Fruit fly (Drosophila melanogaster) whole organism, embryonic: ENCODE data around the gene CG8112.

Source experiments
- Abd-B ChIP-seq: fragments of 200-800 bp; sonication (Bioruptor generic); optimal IDR thresholded peaks from 2 replicates; lab custom pipeline; 2018; ENCODE audit warnings: missing biosample characterization, mild to moderate bottlenecking, missing genetic modification characterization, moderate library complexity
- Atf-2 ChIP-seq: fragments of 200-800 bp; sonication (Bioruptor generic); optimal IDR thresholded peaks from 2 replicates; lab custom pipeline; 2016; ENCODE audit warnings: missing biosample characterization, missing genetic modification characterization
- B-H1 ChIP-seq: fragments of 200-800 bp; sonication (Bioruptor generic); IDR thresholded peaks from 3 replicates; pipeline ENCODE4 v1.3.6; 2022; ENCODE audit warnings: missing biosample characterization, missing genetic modification characterization
- CG10147 ChIP-seq: fragments of 200-800 bp; sonication (Bioruptor generic); optimal IDR thresholded peaks from 2 replicates; lab custom pipeline; 2019; ENCODE audit warnings: missing biosample characterization, mild to moderate bottlenecking, missing genetic modification characterization, moderate library complexity
- CG11560 ChIP-seq: fragments of 200-800 bp; sonication (Bioruptor generic); IDR thresholded peaks from 3 replicates; pipeline ENCODE4 v1.3.6; 2022; ENCODE audit warnings: missing biosample characterization, missing genetic modification characterization
- CG12236 ChIP-seq: fragments of 200-800 bp; sonication (Bioruptor generic); optimal IDR thresholded peaks from 2 replicates; lab custom pipeline; 2016; ENCODE audit warnings: missing biosample characterization, missing genetic modification characterization
- CG12299 ChIP-seq: fragments of 200-800 bp; sonication (Bioruptor generic); optimal IDR thresholded peaks from 2 replicates; lab custom pipeline; 2018; ENCODE audit warnings: missing biosample characterization, mild to moderate bottlenecking, missing genetic modification characterization
- CG14014 ChIP-seq: fragments of 200-800 bp; sonication (Bioruptor generic); IDR thresholded peaks from 2 replicates; pipeline ENCODE4 v1.3.6; 2022; ENCODE audit warnings: missing biosample characterization, missing genetic modification characterization
- CG15011 ChIP-seq: fragments of 200-800 bp; sonication (Bioruptor generic); optimal IDR thresholded peaks from 3 replicates; lab custom pipeline; 2018; ENCODE audit warnings: missing biosample characterization, mild to moderate bottlenecking, missing genetic modification characterization
- CG16813 ChIP-seq: fragments of 200-800 bp; sonication (Bioruptor generic); IDR thresholded peaks from 3 replicates; pipeline ENCODE4 v1.3.6; 2022; ENCODE audit warnings: missing biosample characterization, missing genetic modification characterization; ENCODE audit not compliant: partially characterized antibody
- CG1832 ChIP-seq: fragments of 200-800 bp; sonication (Bioruptor generic); optimal IDR thresholded peaks from 2 replicates; lab custom pipeline; 2017; ENCODE audit warnings: missing biosample characterization, mild to moderate bottlenecking, missing genetic modification characterization, inconsistent platforms
- CG32532 ChIP-seq: fragments of 200-800 bp; sonication (Bioruptor generic); IDR thresholded peaks from 2 replicates; pipeline ENCODE4 v1.3.6; 2022; ENCODE audit warnings: missing biosample characterization, missing genetic modification characterization
- CG3838 ChIP-seq: fragments of 200-800 bp; sonication (Bioruptor generic); optimal IDR thresholded peaks from 3 replicates; lab custom pipeline; 2016; ENCODE audit warnings: missing biosample characterization, missing genetic modification characterization
- CG4360 ChIP-seq: fragments of 200-800 bp; sonication (Bioruptor generic); IDR thresholded peaks from 2 replicates; pipeline ENCODE4 v1.3.6; 2022; ENCODE audit warnings: missing biosample characterization, missing genetic modification characterization
- CG4730 ChIP-seq: fragments of 200-800 bp; sonication (Bioruptor generic); IDR thresholded peaks from 2 replicates; pipeline ENCODE4 v1.3.6; 2022; ENCODE audit warnings: missing biosample characterization, missing genetic modification characterization
- CG7271 ChIP-seq: fragments of 200-800 bp; sonication (Bioruptor generic); optimal IDR thresholded peaks from 2 replicates; lab custom pipeline; 2018; ENCODE audit warnings: missing biosample characterization, mild to moderate bottlenecking, missing genetic modification characterization, moderate library complexity
- CG7987 ChIP-seq: fragments of 200-800 bp; sonication (Bioruptor generic); optimal IDR thresholded peaks from 2 replicates; lab custom pipeline; 2018; ENCODE audit warnings: missing biosample characterization, mild to moderate bottlenecking, missing genetic modification characterization, moderate library complexity
- CG9215 ChIP-seq: fragments of 200-800 bp; sonication (Bioruptor generic); IDR thresholded peaks from 2 replicates; pipeline ENCODE4 v1.3.6; 2022; ENCODE audit warnings: missing biosample characterization, missing genetic modification characterization
- D19B ChIP-seq: fragments of 200-800 bp; sonication (Bioruptor generic); optimal IDR thresholded peaks from 2 replicates; lab custom pipeline; 2017; ENCODE audit warnings: missing biosample characterization, mild to moderate bottlenecking, missing genetic modification characterization
- Ets65A ChIP-seq: fragments of 200-800 bp; sonication (Bioruptor generic); peaks from one replicate; lab custom pipeline; 2016; ENCODE audit warnings: missing biosample characterization, missing genetic modification characterization
- Fer1 ChIP-seq: fragments of 200-800 bp; sonication (Bioruptor generic); optimal IDR thresholded peaks from 2 replicates; lab custom pipeline; 2017; ENCODE audit warnings: missing biosample characterization, mild to moderate bottlenecking, missing genetic modification characterization
- Fer2 ChIP-seq: fragments of 200-800 bp; sonication (Bioruptor generic); optimal IDR thresholded peaks from 2 replicates; lab custom pipeline; 2018; ENCODE audit warnings: missing biosample characterization, mild to moderate bottlenecking, missing genetic modification characterization, moderate library complexity
- Fer3 ChIP-seq: fragments of 200-800 bp; sonication (Bioruptor generic); optimal IDR thresholded peaks from 2 replicates; lab custom pipeline; 2018; ENCODE audit warnings: missing biosample characterization, mild to moderate bottlenecking, missing genetic modification characterization, moderate library complexity
- Gug ChIP-seq: fragments of 200-800 bp; sonication (Bioruptor generic); IDR thresholded peaks from 4 replicates; pipeline ENCODE4 v1.3.6; 2022; ENCODE audit warnings: missing biosample characterization, missing genetic modification characterization
- H2.0 ChIP-seq: fragments of 200-800 bp; sonication (Bioruptor generic); IDR thresholded peaks from 2 replicates; pipeline ENCODE4 v1.3.6; 2022; ENCODE audit warnings: missing biosample characterization, missing genetic modification characterization
- Hey ChIP-seq: fragments of 200-800 bp; sonication (Bioruptor generic); optimal IDR thresholded peaks from 3 replicates; lab custom pipeline; 2018; ENCODE audit warnings: missing biosample characterization, mild to moderate bottlenecking, missing genetic modification characterization
- Hmr ChIP-seq: fragments of 200-800 bp; sonication (Bioruptor generic); optimal IDR thresholded peaks from 3 replicates; lab custom pipeline; 2017; ENCODE audit warnings: mild to moderate bottlenecking, missing biosample characterization, missing genetic modification reagents, missing genetic modification characterization
- Lpt ChIP-seq: fragments of >200 bp; optimal IDR thresholded peaks from 2 replicates; lab custom pipeline; 2018; ENCODE audit warnings: missing biosample characterization, missing genetic modification characterization
- Mad ChIP-seq: fragments of 200-800 bp; sonication (Bioruptor generic); optimal IDR thresholded peaks from 2 replicates; lab custom pipeline; 2016; ENCODE audit warnings: missing biosample characterization, missing genetic modification characterization
- Mes4 ChIP-seq: fragments of 200-800 bp; sonication (Bioruptor generic); optimal IDR thresholded peaks from 2 replicates; lab custom pipeline; 2016; ENCODE audit warnings: missing biosample characterization, missing genetic modification characterization
- NC2α ChIP-seq: fragments of 200-800 bp; sonication (Bioruptor generic); optimal IDR thresholded peaks from 2 replicates; lab custom pipeline; 2016; ENCODE audit warnings: missing biosample characterization, missing genetic modification characterization
- Nf-YA ChIP-seq: fragments of 200-800 bp; sonication (Bioruptor generic); IDR thresholded peaks from 2 replicates; pipeline ENCODE4 v1.3.6; 2022; ENCODE audit warnings: missing biosample characterization, missing genetic modification characterization
- Nf-YB ChIP-seq: fragments of 200-800 bp; sonication (Bioruptor generic); optimal IDR thresholded peaks from 3 replicates; lab custom pipeline; 2019; ENCODE audit warnings: missing biosample characterization, mild to moderate bottlenecking, missing genetic modification characterization, moderate library complexity
- Scr ChIP-seq: fragments of 200-800 bp; sonication (Bioruptor generic); IDR thresholded peaks from 2 replicates; pipeline ENCODE4 v1.3.6; 2022; ENCODE audit warnings: missing biosample characterization, missing genetic modification characterization; ENCODE audit not compliant: partially characterized antibody
- Trl ChIP-seq, 3 experiments: fragments of >200 bp in 2 of 3; fragments of 200-800 bp in 1 of 3; sonication (Bioruptor generic) in 1 of 3; optimal IDR thresholded peaks; 2 replicates in 1 of 3; 3 replicates in 2 of 3; lab custom pipeline; 2016 to 2017; ENCODE audit warnings: missing biosample characterization in 1 of 3, missing genetic modification characterization in 1 of 3
- ara ChIP-seq: fragments of 200-800 bp; sonication (Bioruptor generic); IDR thresholded peaks from 2 replicates; pipeline ENCODE4 v1.3.6; 2022; ENCODE audit warnings: missing biosample characterization, missing genetic modification characterization
- bbx ChIP-seq: fragments of 200-800 bp; sonication (Bioruptor generic); IDR thresholded peaks from 2 replicates; pipeline ENCODE4 v1.3.6; 2022; ENCODE audit warnings: missing biosample characterization, missing genetic modification characterization; ENCODE audit not compliant: partially characterized antibody
- btn ChIP-seq: fragments of 200-800 bp; sonication (Bioruptor generic); optimal IDR thresholded peaks from 2 replicates; lab custom pipeline; 2016; ENCODE audit warnings: missing biosample characterization, missing genetic modification characterization
- emc ChIP-seq: fragments of 200-800 bp; sonication (Bioruptor generic); optimal IDR thresholded peaks from 2 replicates; lab custom pipeline; 2016; ENCODE audit warnings: missing biosample characterization, missing genetic modification characterization
- onecut ChIP-seq: fragments of 200-800 bp; sonication (Bioruptor generic); IDR thresholded peaks from 2 replicates; pipeline ENCODE4 v1.3.6; 2022; ENCODE audit warnings: missing biosample characterization, missing genetic modification characterization
- p53 ChIP-seq: fragments of 200-800 bp; sonication (Bioruptor generic); optimal IDR thresholded peaks from 2 replicates; lab custom pipeline; 2016; ENCODE audit warnings: missing biosample characterization, missing genetic modification characterization
- repo ChIP-seq: fragments of 200-800 bp; sonication (Bioruptor generic); optimal IDR thresholded peaks from 2 replicates; lab custom pipeline; 2016; ENCODE audit warnings: missing biosample characterization, missing genetic modification characterization
- schlank ChIP-seq: fragments of 200-800 bp; sonication (Bioruptor generic); optimal IDR thresholded peaks from 2 replicates; lab custom pipeline; 2018; ENCODE audit warnings: missing biosample characterization, mild to moderate bottlenecking, missing genetic modification characterization
- scrt ChIP-seq: fragments of 200-800 bp; sonication (Bioruptor generic); optimal IDR thresholded peaks from 2 replicates; lab custom pipeline; 2018; ENCODE audit warnings: missing biosample characterization, mild to moderate bottlenecking, missing genetic modification characterization, moderate library complexity
- sens ChIP-seq: fragments of 200-800 bp; sonication (Bioruptor generic); peaks from one replicate; lab custom pipeline; 2016; ENCODE audit warnings: missing biosample characterization, missing genetic modification characterization
- tgo ChIP-seq: fragments of 200-800 bp; sonication (Bioruptor generic); IDR thresholded peaks from 3 replicates; pipeline ENCODE4 v1.3.6; 2022; ENCODE audit warnings: missing biosample characterization, missing genetic modification characterization
- tx ChIP-seq: fragments of 200-800 bp; sonication (Bioruptor generic); optimal IDR thresholded peaks from 2 replicates; lab custom pipeline; 2016; ENCODE audit warnings: missing biosample characterization, missing genetic modification characterization
- wor ChIP-seq: fragments of 200-800 bp; sonication (Bioruptor generic); IDR thresholded peaks from 2 replicates; pipeline ENCODE4 v1.3.6; 2022; ENCODE audit warnings: missing biosample characterization, missing genetic modification characterization
- z ChIP-seq: fragments of 200-800 bp; sonication (Bioruptor generic); IDR thresholded peaks from 3 replicates; pipeline ENCODE4 v1.3.6; 2022; ENCODE audit warnings: missing biosample characterization, missing genetic modification characterization

The CG8112 gene

DNA sequence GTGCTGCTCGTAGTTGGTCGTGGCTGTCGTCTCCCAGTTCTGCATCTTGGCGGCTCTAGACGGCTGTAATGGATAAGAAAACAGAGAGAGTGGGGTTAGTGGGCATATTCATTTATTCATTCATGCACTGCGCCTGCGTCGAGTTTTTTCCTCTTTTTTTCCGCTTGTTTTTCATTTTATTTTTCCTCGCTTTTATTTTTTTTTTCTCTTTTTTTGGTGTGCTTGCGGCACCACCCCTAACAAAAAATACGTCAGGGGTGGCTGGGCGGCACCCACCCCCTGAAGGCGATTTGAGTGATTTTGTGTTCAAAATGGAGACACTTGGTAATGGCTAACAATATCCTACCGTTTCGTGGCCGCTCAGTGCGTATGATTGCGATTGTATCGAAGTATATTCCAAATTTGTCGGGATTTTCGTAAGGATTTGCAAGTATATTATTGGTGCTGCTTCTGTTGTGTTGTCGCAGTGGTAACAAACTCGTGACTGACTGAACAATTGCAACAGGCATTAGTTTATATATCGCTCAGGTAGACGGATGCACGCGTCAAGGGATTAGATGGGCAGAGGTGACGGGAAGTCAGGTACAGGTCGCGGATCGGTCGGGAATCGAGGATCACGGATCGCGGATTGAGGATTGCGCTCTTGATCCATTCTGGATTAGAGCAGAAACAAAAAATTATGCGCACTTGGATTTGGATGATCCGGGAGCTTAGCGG is 18.5 kb upstream of the CG8112 start (continued):
- TF ChIP-seq Nf-YA (no peak), Hey (tag; lab: Kevin White, UChicago) (no peak), CG11560 (tag; lab: Robert Waterston, UW) (no peak), Fer2 (tag; lab: Kevin White, UChicago) (peak; percentile 30), CG12236 (GFP tag; lab: Kevin White, UChicago) (no peak), Fer3 (tag; lab: Kevin White, UChicago) (peak; percentile 62), Ets65A (peak; percentile 56), Hmr (GFP tag; lab: Kevin White, UChicago) (peak; percentile 80), CG32532 (GFP tag; lab: Robert Waterston, UW) (peak; percentile 74; the same call in 1 of the 2 replicates), tgo (GFP tag; lab: Robert Waterston, UW) (no peak), sens (no peak), wor (GFP tag; lab: Robert Waterston, UW) (no peak), Mad (GFP tag; lab: Kevin White, UChicago) (no peak), btn (no peak), CG12299 (tag; lab: Kevin White, UChicago) (peak; percentile 2), z (GFP tag; lab: Robert Waterston, UW) (peak; percentile 89), Mes4 (GFP tag; lab: Kevin White, UChicago) (no peak), CG10147 (GFP tag; lab: Kevin White, UChicago) (no peak), ara (GFP tag; lab: Robert Waterston, UW) (no peak), CG14014 (0 out of 2 replicates have a peak, but pooled peaks have one; percentile 45), tx (GFP tag; lab: Kevin White, UChicago) (no peak), p53 (GFP tag; lab: Kevin White, UChicago) (no peak)

DNA sequence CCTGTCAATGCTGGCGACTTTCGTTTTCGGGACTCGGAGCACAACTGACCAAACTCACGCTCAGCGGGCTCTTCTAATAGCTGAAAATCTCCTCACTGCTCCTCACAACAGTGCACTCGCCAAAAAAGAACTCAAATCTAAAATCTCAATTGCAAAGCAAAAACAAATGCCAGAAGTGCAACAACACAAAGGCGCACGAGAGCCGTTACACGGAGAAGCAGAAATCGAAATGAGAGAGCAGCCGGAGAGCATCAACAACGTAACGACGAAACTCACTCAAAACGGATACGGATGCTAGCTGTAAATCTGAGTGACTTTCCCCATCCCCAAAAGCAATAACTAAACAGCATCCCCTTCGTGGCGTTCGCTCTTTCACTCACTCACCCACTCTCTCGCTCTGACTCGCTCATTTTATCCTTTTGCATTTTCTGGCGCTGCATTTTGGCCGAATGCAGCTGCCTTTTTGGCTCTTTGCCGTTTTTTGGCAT is 14.9 kb upstream of the CG8112 start, which contains the start of gene hb:
TSS of gene hb (minus strand) at position 51 of the 488 bp plus-strand sequence.
- no peak for TF ChIP-seq H2.0 (GFP tag; lab: Robert Waterston, UW)
- no peak for TF ChIP-seq Gug (GFP tag; lab: Robert Waterston, UW)
- no peak for TF ChIP-seq scrt (GFP tag; lab: Kevin White, UChicago)
- TF ChIP-seq bbx: 0 out of 2 replicates have a peak, but pooled peaks have one; percentile 30
- no peak for TF ChIP-seq B-H1 (GFP tag; lab: Robert Waterston, UW)
- no peak for TF ChIP-seq emc (GFP tag; lab: Kevin White, UChicago)
- TF ChIP-seq Fer1: no peak
- no peak for TF ChIP-seq Lpt
- no peak for TF ChIP-seq schlank
- TF ChIP-seq z (GFP tag; lab: Robert Waterston, UW): peak; percentile 97
- no peak for TF ChIP-seq repo (GFP tag; lab: Kevin White, UChicago)
- TF ChIP-seq onecut: no peak
- TF ChIP-seq Scr (GFP tag; lab: Robert Waterston, UW): no peak
- no peak for TF ChIP-seq D19B (GFP tag; lab: Kevin White, UChicago)
- peak; percentile 45 to 81 for TF ChIP-seq Trl (optimal IDR thresholded peaks at IDR 0.05; lab: Kevin White, UChicago)
- TF ChIP-seq Trl (GFP tag; optimal IDR thresholded peaks at IDR 0.05; lab: Kevin White, UChicago): no peak
- no peak for TF ChIP-seq CG9215 (GFP tag; lab: Robert Waterston, UW)
- no peak for TF ChIP-seq CG4730
- TF ChIP-seq CG7987 (GFP tag; lab: Kevin White, UChicago): no peak
- TF ChIP-seq Abd-B (GFP tag; lab: Kevin White, UChicago): no peak
- peak; percentile 27; the same call in 1 of the 3 replicates for TF ChIP-seq CG16813
- peak; percentile 20 for TF ChIP-seq CG1832 (GFP tag; lab: Kevin White, UChicago)
- no peak for TF ChIP-seq CG7271 (tag; lab: Kevin White, UChicago)
- TF ChIP-seq Atf-2 (GFP tag; lab: Kevin White, UChicago): no peak
- no peak for TF ChIP-seq CG14014
- TF ChIP-seq CG3838 (GFP tag; lab: Kevin White, UChicago): no peak
- TF ChIP-seq CG4360: peak; percentile 70; the same call in 1 of the 2 replicates
- peak; percentile 4 for TF ChIP-seq Nf-YB (GFP tag; lab: Kevin White, UChicago)
- no peak for TF ChIP-seq CG15011 (GFP tag; lab: Kevin White, UChicago)
- TF ChIP-seq NC2α (GFP tag; lab: Kevin White, UChicago): no peak
